Worm (Caenorhabditis elegans) whole organism, L1 larva: ENCODE data around the gene cpt-5.

ENCODE experiments used
- C04F5.9 ChIP-seq: sonication (generic microtip); optimal IDR thresholded peaks from 2 replicates; lab custom pipeline; 2016; ENCODE audit warnings: missing genetic modification characterization, missing compliant biosample characterization
- ama-1 ChIP-seq: fragments of 150-350 bp; optimal IDR thresholded peaks from 2 replicates; lab custom pipeline; 2014
- ceh-63 ChIP-seq: fragments of 200-800 bp; sonication (Bioruptor generic); optimal IDR thresholded peaks from 2 replicates; lab custom pipeline; 2018; ENCODE audit warnings: mild to moderate bottlenecking, missing genetic modification characterization, missing compliant biosample characterization
- ceh-8 ChIP-seq: fragments of 200-800 bp; sonication (Bioruptor generic); optimal IDR thresholded peaks from 2 replicates; lab custom pipeline; 2018; ENCODE audit warnings: mild to moderate bottlenecking, missing genetic modification characterization, moderate library complexity, missing compliant biosample characterization
- ceh-82 ChIP-seq, 3 experiments: fragments of 150-350 bp in 1 of 3; sonication (generic microtip) in 2 of 3; optimal IDR thresholded peaks; 2 replicates each; lab custom pipeline; 2014 to 2017; ENCODE audit warnings: missing biosample characterization in 3 of 3, missing genetic modification characterization in 3 of 3
- ceh-88 ChIP-seq: fragments of 200-800 bp; sonication (Bioruptor generic); IDR thresholded peaks from 2 replicates; pipeline ENCODE4 v1.3.6; 2022; ENCODE audit warnings: missing genetic modification characterization, missing compliant biosample characterization
- ceh-90 ChIP-seq: sonication (generic microtip); optimal IDR thresholded peaks from 2 replicates; lab custom pipeline; 2016; ENCODE audit warnings: missing genetic modification characterization, missing compliant biosample characterization
- ces-1 ChIP-seq: fragments of 150-350 bp; optimal IDR thresholded peaks from 2 replicates; lab custom pipeline; 2014; ENCODE audit warnings: missing biosample characterization, missing genetic modification reagents, missing genetic modification characterization
- dpl-1 ChIP-seq, 3 experiments: fragments of 150-350 bp in 2 of 3; sonication (generic microtip) in 1 of 3; optimal IDR thresholded peaks; 2 replicates each; lab custom pipeline; 2014 to 2017; ENCODE audit warnings: missing biosample characterization in 3 of 3, missing genetic modification characterization in 3 of 3, missing genetic modification reagents in 3 of 3
- efl-1 ChIP-seq, 4 experiments: fragments of 150-350 bp; optimal IDR thresholded peaks in 3 of 4; peaks in 1 of 4; 1 replicate in 1 of 4; 2 replicates in 3 of 4; lab custom pipeline; 2014; ENCODE audit warnings: missing biosample characterization in 2 of 4, missing genetic modification characterization in 2 of 4, missing genetic modification reagents in 2 of 4
- efl-3 ChIP-seq: fragments of 200-800 bp; sonication (Bioruptor generic); optimal IDR thresholded peaks from 2 replicates; lab custom pipeline; 2018; ENCODE audit warnings: mild to moderate bottlenecking, missing genetic modification characterization, missing compliant biosample characterization
- egl-27 ChIP-seq, 2 experiments: fragments of 150-350 bp in 1 of 2; sonication (generic microtip); optimal IDR thresholded peaks; 3 replicates each; lab custom pipeline; 2017 to 2018; ENCODE audit warnings: missing biosample characterization in 2 of 2, missing genetic modification characterization in 2 of 2, missing genetic modification reagents in 2 of 2
- elt-2 ChIP-seq: sonication (generic microtip); optimal IDR thresholded peaks from 2 replicates; lab custom pipeline; 2016; ENCODE audit warnings: missing genetic modification characterization, mild to moderate bottlenecking, inconsistent platforms, missing compliant biosample characterization, missing genetic modification reagents
- elt-3 ChIP-seq, 6 experiments: fragments of 150-350 bp in 1 of 6; sonication (generic microtip); optimal IDR thresholded peaks; 2 replicates each; lab custom pipeline; 2017 to 2018; ENCODE audit warnings: missing biosample characterization in 6 of 6, missing genetic modification characterization in 6 of 6, inconsistent platforms in 1 of 6
- fos-1 ChIP-seq: fragments of 150-350 bp; optimal IDR thresholded peaks from 2 replicates; lab custom pipeline; 2014; ENCODE audit warnings: missing biosample characterization, missing genetic modification characterization
- grh-1 ChIP-seq: fragments of 200-800 bp; sonication (Bioruptor generic); IDR thresholded peaks from 2 replicates; pipeline ENCODE4 v1.3.6; 2022; ENCODE audit warnings: missing genetic modification reagents, missing genetic modification characterization, missing compliant biosample characterization
- hlh-4 ChIP-seq: sonication (generic microtip); optimal IDR thresholded peaks from 2 replicates; lab custom pipeline; 2016; ENCODE audit warnings: mild to moderate bottlenecking, missing genetic modification characterization, missing compliant biosample characterization
- irx-1 ChIP-seq: sonication (generic microtip); optimal IDR thresholded peaks from 2 replicates; lab custom pipeline; 2016; ENCODE audit warnings: missing genetic modification characterization, missing compliant biosample characterization
- lin-13 ChIP-seq: fragments of 150-350 bp; optimal IDR thresholded peaks from 2 replicates; lab custom pipeline; 2014; ENCODE audit warnings: missing biosample characterization, missing genetic modification reagents, missing genetic modification characterization
- lin-39 ChIP-seq: fragments of 150-350 bp; optimal IDR thresholded peaks from 2 replicates; lab custom pipeline; 2014; ENCODE audit warnings: missing biosample characterization, missing genetic modification reagents, missing genetic modification characterization
- lir-3 ChIP-seq: sonication (generic microtip); optimal IDR thresholded peaks from 2 replicates; lab custom pipeline; 2016; ENCODE audit warnings: mild to moderate bottlenecking, missing genetic modification characterization, moderate library complexity, missing compliant biosample characterization; ENCODE audit not compliant: poor library complexity
- mab-9 ChIP-seq: fragments of 200-800 bp; sonication (Bioruptor generic); IDR thresholded peaks from 2 replicates; pipeline ENCODE4 v1.3.6; 2022; ENCODE audit warnings: missing genetic modification reagents, missing genetic modification characterization, missing compliant biosample characterization
- mdl-1 ChIP-seq, 2 experiments: fragments of 150-350 bp; optimal IDR thresholded peaks; 2 replicates each; lab custom pipeline; 2014 to 2017; ENCODE audit warnings: missing biosample characterization in 2 of 2, missing genetic modification characterization in 2 of 2, inconsistent platforms in 1 of 2
- nhr-11 ChIP-seq: fragments of 150-350 bp; optimal IDR thresholded peaks from 2 replicates; lab custom pipeline; 2014; ENCODE audit warnings: missing biosample characterization, missing genetic modification characterization
- nhr-19 ChIP-seq: fragments of 200-800 bp; sonication (Bioruptor generic); conservative IDR thresholded peaks from 2 replicates; pipeline ENCODE4 v1.3.6; 2022; ENCODE audit warnings: missing genetic modification characterization, missing compliant biosample characterization
- nhr-47 ChIP-seq: sonication (generic microtip); optimal IDR thresholded peaks from 2 replicates; lab custom pipeline; 2016; ENCODE audit warnings: mild to moderate bottlenecking, missing genetic modification characterization, moderate library complexity, missing compliant biosample characterization
- nhr-71 ChIP-seq: sonication (generic microtip); optimal IDR thresholded peaks from 2 replicates; lab custom pipeline; 2016; ENCODE audit warnings: mild to moderate bottlenecking, missing genetic modification characterization, moderate library complexity, missing compliant biosample characterization
- nhr-77 ChIP-seq: fragments of 150-350 bp; optimal IDR thresholded peaks from 2 replicates; lab custom pipeline; 2014; ENCODE audit warnings: missing biosample characterization, missing genetic modification characterization
- nhr-84 ChIP-seq: sonication (generic microtip); optimal IDR thresholded peaks from 2 replicates; lab custom pipeline; 2017; ENCODE audit warnings: missing biosample characterization, missing genetic modification characterization
- nhr-85 ChIP-seq: sonication (generic microtip); peaks from one replicate; lab custom pipeline; 2016; ENCODE audit warnings: missing genetic modification characterization, inconsistent platforms, missing compliant biosample characterization
- pag-3 ChIP-seq: sonication (generic microtip); optimal IDR thresholded peaks from 2 replicates; lab custom pipeline; 2017; ENCODE audit warnings: missing genetic modification characterization, mild to moderate bottlenecking, missing compliant biosample characterization, antibody characterized with exemption, borderline replicate concordance; ENCODE audit not compliant: insufficient read depth
- pax-3 ChIP-seq: fragments of 200-800 bp; sonication (Bioruptor generic); optimal IDR thresholded peaks from 2 replicates; lab custom pipeline; 2018; ENCODE audit warnings: mild to moderate bottlenecking, missing genetic modification characterization, moderate library complexity, missing compliant biosample characterization
- rnt-1 ChIP-seq: sonication (generic microtip); optimal IDR thresholded peaks from 2 replicates; lab custom pipeline; 2016; ENCODE audit warnings: mild to moderate bottlenecking, missing genetic modification characterization, moderate library complexity, missing compliant biosample characterization
- skn-1 ChIP-seq: fragments of 150-350 bp; optimal IDR thresholded peaks from 2 replicates; lab custom pipeline; 2014; ENCODE audit warnings: missing biosample characterization, missing genetic modification characterization
- sox-4 ChIP-seq: sonication (generic microtip); optimal IDR thresholded peaks from 2 replicates; lab custom pipeline; 2016; ENCODE audit warnings: missing genetic modification characterization, missing compliant biosample characterization
- sptf-1 ChIP-seq: fragments of 150-350 bp; optimal IDR thresholded peaks from 2 replicates; lab custom pipeline; 2014; ENCODE audit warnings: missing biosample characterization, missing genetic modification characterization
- swsn-7 ChIP-seq: sonication (generic microtip); optimal IDR thresholded peaks from 2 replicates; lab custom pipeline; 2016; ENCODE audit warnings: missing genetic modification characterization, missing compliant biosample characterization
- tbx-2 ChIP-seq: sonication (generic microtip); optimal IDR thresholded peaks from 2 replicates; lab custom pipeline; 2016; ENCODE audit warnings: missing genetic modification characterization, missing compliant biosample characterization
- unc-30 ChIP-seq: sonication (generic microtip); optimal IDR thresholded peaks from 2 replicates; lab custom pipeline; 2017; ENCODE audit warnings: missing biosample characterization, missing genetic modification characterization
- unc-62 ChIP-seq: fragments of 150-350 bp; optimal IDR thresholded peaks from 2 replicates; lab custom pipeline; 2014; ENCODE audit warnings: missing biosample characterization, missing genetic modification reagents, missing genetic modification characterization
- unc-98 ChIP-seq: fragments of 200-800 bp; sonication (Bioruptor generic); IDR thresholded peaks from 2 replicates; pipeline ENCODE4 v1.3.6; 2022; ENCODE audit warnings: missing genetic modification characterization, missing compliant biosample characterization
- xbp-1 ChIP-seq: sonication (generic microtip); optimal IDR thresholded peaks from 2 replicates; lab custom pipeline; 2016; ENCODE audit warnings: missing genetic modification characterization, missing compliant biosample characterization
- zip-4 ChIP-seq: fragments of 200-800 bp; sonication (Bioruptor generic); optimal IDR thresholded peaks from 2 replicates; lab custom pipeline; 2018; ENCODE audit warnings: mild to moderate bottlenecking, missing genetic modification characterization, moderate library complexity, missing compliant biosample characterization

The cpt-5 gene

ce11 chrV:13907557-13908104 is 34.6 kb downstream of the cpt-5 start (continued):
- no peak for TF ChIP-seq mab-9 (GFP tag; lab: Robert Waterston, UW)
- no peak for TF ChIP-seq nhr-84 (tag; lab: Kevin White, UChicago)
- TF ChIP-seq ceh-63 (GFP tag; lab: Kevin White, UChicago) = no peak

ce11 chrV:13908120-13908915 is 35.3 kb downstream of the cpt-5 start:
- TF ChIP-seq sox-4 (tag; lab: Kevin White, UChicago) (no peak), unc-98 (GFP tag; lab: Robert Waterston, UW) (no peak), rnt-1 (no peak), nhr-85 (tag; lab: Kevin White, UChicago) (peak; percentile 39), lir-3 (tag; lab: Kevin White, UChicago) (peak; percentile 17), elt-3 (tag; optimal IDR thresholded peaks at IDR 0.05; lab: Kevin White, UChicago) (peak in 1 of 6 experiments; percentile 6), pax-3 (peak; percentile 61), ceh-90 (tag; lab: Kevin White, UChicago) (no peak), skn-1 (tag; lab: Kevin White, UChicago) (no peak), ceh-82 (tag; optimal IDR thresholded peaks at IDR 0.05; lab: Kevin White, UChicago) (no peak), ama-1 (lab: Kevin White, UChicago) (peak; percentile 12), nhr-71 (tag; lab: Kevin White, UChicago) (peak; percentile 17), ceh-88 (GFP tag; lab: Robert Waterston, UW) (peak; percentile 9), nhr-47 (no peak), egl-27 (tag; optimal IDR thresholded peaks at IDR 0.05; lab: Kevin White, UChicago) (no peak), hlh-4 (tag; lab: Kevin White, UChicago) (no peak), lin-13 (no peak), C04F5.9 (tag; lab: Kevin White, UChicago) (no peak), elt-2 (tag; lab: Kevin White, UChicago) (peak; percentile 9)

- TF ChIP-seq ceh-88 (GFP tag; lab: Robert Waterston, UW) = peak; percentile 1; the same call in 1 of the 2 replicates
- TF ChIP-seq grh-1 = no peak
- TF ChIP-seq unc-62 (GFP tag; lab: Kevin White, UChicago) = no peak
These were observed 35.9 kb downstream of the cpt-5 start, which contains the start of gene C06B3.6 for ce11 chrV:13908916-13909176. Gene C06B3.6 (minus strand): TSS chrV:13908967.

- TF ChIP-seq nhr-84 (tag; lab: Kevin White, UChicago) (no peak), egl-27 (tag; optimal IDR thresholded peaks at IDR 0.05; lab: Kevin White, UChicago) (no peak), elt-3 (tag; optimal IDR thresholded peaks at IDR 0.05; lab: Kevin White, UChicago) (peak in 4 of 6 experiments; percentile 16 to 97 (median 50)), irx-1 (peak; percentile 63), tbx-2 (peak; percentile 75), sptf-1 (tag; lab: Kevin White, UChicago) (no peak), ceh-63 (GFP tag; lab: Kevin White, UChicago) (no peak), ama-1 (lab: Kevin White, UChicago) (peak; percentile 66), ces-1 (no peak), dpl-1 (GFP tag; optimal IDR thresholded peaks at IDR 0.05; lab: Kevin White, UChicago) (peak; percentile 45 to 54 (median 52)), C04F5.9 (tag; lab: Kevin White, UChicago) (peak; percentile 55), mab-9 (GFP tag; lab: Robert Waterston, UW) (no peak), efl-1 (optimal IDR thresholded peaks at IDR 0.05; lab: Kevin White, UChicago) (peak; percentile 36 to 54), efl-1 (GFP tag; optimal IDR thresholded peaks at IDR 0.05 in 1 of 2; lab: Kevin White, UChicago) (peak; percentile 26 to 87), unc-30 (tag; lab: Kevin White, UChicago) (no peak), lin-39 (tag; lab: Kevin White, UChicago) (peak; percentile 34), nhr-11 (peak; percentile 55), mdl-1 (tag; optimal IDR thresholded peaks at IDR 0.05; lab: Kevin White, UChicago) (peak in 1 of 2 experiments; percentile 94), grh-1 (no peak), xbp-1 (tag; lab: Kevin White, UChicago) (peak; percentile 89), efl-3 (no peak), ceh-8 (GFP tag; lab: Kevin White, UChicago) (no peak), pag-3 (tag; lab: Kevin White, UChicago) (no peak), fos-1 (tag; lab: Kevin White, UChicago) (peak; percentile 62), nhr-77 (tag; lab: Kevin White, UChicago) (no peak), zip-4 (GFP tag; lab: Kevin White, UChicago) (peak; percentile 98), nhr-19 (peak; percentile 96), swsn-7 (peak; percentile 66)
These were observed 36.4 kb downstream of the cpt-5 start, which contains the start of gene C06B3.7 for ce11 chrV:13909400-13909799. Gene C06B3.7 (plus strand): TSS chrV:13909686.
